Worm (Caenorhabditis elegans) whole organism, L4 larva: ENCODE results near the gene F49C12.9.

Experiments
- F10B5.3 ChIP-seq: sonication (generic microtip); optimal IDR thresholded peaks from 2 replicates; lab custom pipeline; 2016; ENCODE audit warnings: mild to moderate bottlenecking, missing genetic modification characterization, missing compliant biosample characterization
- R02D3.7 ChIP-seq: fragments of 150-350 bp; sonication (generic microtip); optimal IDR thresholded peaks from 3 replicates; lab custom pipeline; 2014; ENCODE audit warnings: missing biosample characterization, missing genetic modification characterization
- T20F7.1 ChIP-seq: fragments of 200-800 bp; sonication (Bioruptor generic); optimal IDR thresholded peaks from 2 replicates; lab custom pipeline; 2018; ENCODE audit warnings: mild to moderate bottlenecking, missing genetic modification characterization, missing compliant biosample characterization
- ama-1 ChIP-seq: fragments of 150-350 bp; optimal IDR thresholded peaks from 2 replicates; lab custom pipeline; 2014; ENCODE audit warnings: inconsistent platforms, mixed read lengths
- arid-1 ChIP-seq: fragments of 200-800 bp; sonication (Bioruptor generic); conservative IDR thresholded peaks from 2 replicates; pipeline ENCODE4 v1.3.6; 2022; ENCODE audit warnings: missing genetic modification reagents, missing genetic modification characterization, missing compliant biosample characterization
- ceh-82 ChIP-seq: sonication (generic microtip); optimal IDR thresholded peaks from 2 replicates; lab custom pipeline; 2017; ENCODE audit warnings: missing biosample characterization, missing genetic modification characterization
- ces-1 ChIP-seq: fragments of 150-350 bp; sonication (generic microtip); optimal IDR thresholded peaks from 4 replicates; lab custom pipeline; 2014; ENCODE audit warnings: missing biosample characterization, missing genetic modification reagents, missing genetic modification characterization
- cey-2 ChIP-seq: sonication (generic microtip); optimal IDR thresholded peaks from 3 replicates; lab custom pipeline; 2017; ENCODE audit warnings: missing genetic modification characterization, mild to moderate bottlenecking, missing compliant biosample characterization, antibody characterized with exemption, borderline replicate concordance; ENCODE audit not compliant: insufficient read depth
- daf-12 ChIP-seq: fragments of 150-350 bp; optimal IDR thresholded peaks from 2 replicates; lab custom pipeline; 2014; ENCODE audit warnings: missing biosample characterization, missing genetic modification reagents, missing genetic modification characterization
- daf-8 ChIP-seq: fragments of 200-800 bp; sonication (Bioruptor generic); IDR thresholded peaks from 2 replicates; pipeline ENCODE4 v1.3.6; 2022; ENCODE audit warnings: missing genetic modification characterization, missing compliant biosample characterization
- dmd-6 ChIP-seq: fragments of 200-800 bp; sonication (Bioruptor generic); IDR thresholded peaks from 2 replicates; pipeline ENCODE4 v1.3.6; 2022; ENCODE audit warnings: missing genetic modification reagents, missing genetic modification characterization, missing compliant biosample characterization
- dpl-1 ChIP-seq: fragments of 150-350 bp; optimal IDR thresholded peaks from 2 replicates; lab custom pipeline; 2014; ENCODE audit warnings: missing biosample characterization, missing genetic modification reagents, missing genetic modification characterization
- egl-27 ChIP-seq: sonication (generic microtip); optimal IDR thresholded peaks from 3 replicates; lab custom pipeline; 2017; ENCODE audit warnings: missing biosample characterization, missing genetic modification reagents, missing genetic modification characterization
- egl-43 ChIP-seq: fragments of 200-800 bp; sonication (Bioruptor generic); IDR thresholded peaks from 2 replicates; pipeline ENCODE4 v1.3.6; 2022; ENCODE audit warnings: missing genetic modification reagents, missing genetic modification characterization, missing compliant biosample characterization
- fos-1 ChIP-seq: fragments of 150-350 bp; optimal IDR thresholded peaks from 2 replicates; lab custom pipeline; 2014; ENCODE audit warnings: missing biosample characterization, missing genetic modification characterization
- hlh-11 ChIP-seq: fragments of 200-800 bp; sonication (Bioruptor generic); optimal IDR thresholded peaks from 2 replicates; lab custom pipeline; 2018; ENCODE audit warnings: mild to moderate bottlenecking, missing genetic modification characterization, missing compliant biosample characterization
- hlh-30 ChIP-seq: sonication (generic microtip); optimal IDR thresholded peaks from 2 replicates; lab custom pipeline; 2017; ENCODE audit warnings: antibody characterized with exemption, mild to moderate bottlenecking, missing genetic modification characterization, missing compliant biosample characterization; ENCODE audit not compliant: insufficient read depth
- lim-7 ChIP-seq: fragments of 200-800 bp; sonication (Bioruptor generic); IDR thresholded peaks from 2 replicates; pipeline ENCODE4 v1.3.6; 2022; ENCODE audit warnings: missing genetic modification characterization, missing compliant biosample characterization
- lin-15B ChIP-seq: fragments of 150-350 bp; sonication (generic microtip); optimal IDR thresholded peaks from 3 replicates; lab custom pipeline; 2014; ENCODE audit warnings: missing biosample characterization, missing genetic modification characterization
- lin-29 ChIP-seq: fragments of 200-800 bp; sonication (Bioruptor generic); IDR thresholded peaks from 2 replicates; pipeline ENCODE4 v1.3.6; 2022; ENCODE audit warnings: missing genetic modification reagents, missing genetic modification characterization, missing compliant biosample characterization
- mep-1 ChIP-seq: fragments of 150-350 bp; sonication (generic microtip); optimal IDR thresholded peaks from 3 replicates; lab custom pipeline; 2014; ENCODE audit warnings: missing biosample characterization, missing genetic modification characterization
- mes-2 ChIP-seq: sonication (generic microtip); optimal IDR thresholded peaks from 2 replicates; lab custom pipeline; 2016; ENCODE audit warnings: missing genotype, mild to moderate bottlenecking, missing genetic modification characterization, missing compliant biosample characterization; ENCODE audit not compliant: poor library complexity, severe bottlenecking
- nhr-102 ChIP-seq: sonication (generic microtip); optimal IDR thresholded peaks from 2 replicates; lab custom pipeline; 2016; ENCODE audit warnings: mild to moderate bottlenecking, missing genetic modification characterization, moderate library complexity, missing compliant biosample characterization
- nhr-111 ChIP-seq: fragments of 200-800 bp; sonication (Bioruptor generic); optimal IDR thresholded peaks from 2 replicates; lab custom pipeline; 2018; ENCODE audit warnings: mild to moderate bottlenecking, missing genetic modification characterization, missing compliant biosample characterization
- nhr-237 ChIP-seq: sonication (generic microtip); optimal IDR thresholded peaks from 2 replicates; lab custom pipeline; 2017; ENCODE audit warnings: missing biosample characterization, missing genetic modification characterization
- nhr-28 ChIP-seq: fragments of 150-350 bp; optimal IDR thresholded peaks from 2 replicates; lab custom pipeline; 2014; ENCODE audit warnings: missing biosample characterization, missing genetic modification characterization
- nhr-41 ChIP-seq: fragments of 200-800 bp; sonication (Bioruptor generic); IDR thresholded peaks from 2 replicates; pipeline ENCODE4 v1.3.6; 2022; ENCODE audit warnings: missing genetic modification reagents, missing genetic modification characterization, missing compliant biosample characterization
- nhr-42 ChIP-seq: fragments of 200-800 bp; sonication (Bioruptor generic); IDR thresholded peaks from 2 replicates; pipeline ENCODE4 v1.3.6; 2022; ENCODE audit warnings: missing genetic modification characterization, missing compliant biosample characterization
- nhr-48 ChIP-seq: sonication (generic microtip); optimal IDR thresholded peaks from 2 replicates; lab custom pipeline; 2016; ENCODE audit warnings: mild to moderate bottlenecking, missing genetic modification characterization, missing compliant biosample characterization
- nhr-77 ChIP-seq: fragments of 150-350 bp; optimal IDR thresholded peaks from 2 replicates; lab custom pipeline; 2014; ENCODE audit warnings: missing biosample characterization, missing genetic modification characterization
- pha-4 ChIP-seq, 2 experiments: fragments of 150-350 bp in 1 of 2; fragments of 200-800 bp in 1 of 2; sonication (Bioruptor generic) in 1 of 2; IDR thresholded peaks in 1 of 2; optimal IDR thresholded peaks in 1 of 2; 2 replicates each; pipeline versions ENCODE4 v1.3.6 to Lab custom; 2014 to 2022; ENCODE audit warnings: missing genetic modification characterization in 2 of 2, missing genetic modification reagents in 2 of 2, missing biosample characterization in 1 of 2, missing compliant biosample characterization in 1 of 2
- rbr-2 ChIP-seq: sonication (generic microtip); optimal IDR thresholded peaks from 2 replicates; lab custom pipeline; 2016; ENCODE audit warnings: missing genotype, missing genetic modification characterization, missing compliant biosample characterization
- saeg-2 ChIP-seq: fragments of 200-800 bp; sonication (Bioruptor generic); IDR thresholded peaks from 2 replicates; pipeline ENCODE4 v1.3.6; 2022; ENCODE audit warnings: missing genetic modification reagents, missing genetic modification characterization, missing compliant biosample characterization
- sdz-12 ChIP-seq: fragments of 200-800 bp; sonication (Bioruptor generic); optimal IDR thresholded peaks from 2 replicates; lab custom pipeline; 2018; ENCODE audit warnings: mild to moderate bottlenecking, missing genetic modification characterization, missing compliant biosample characterization
- skn-1 ChIP-seq: fragments of 150-350 bp; optimal IDR thresholded peaks from 2 replicates; lab custom pipeline; 2014; ENCODE audit warnings: missing biosample characterization, missing genetic modification characterization
- tag-97 ChIP-seq: fragments of 200-800 bp; sonication (Bioruptor generic); IDR thresholded peaks from 2 replicates; pipeline ENCODE4 v1.3.6; 2022; ENCODE audit warnings: missing genetic modification characterization, missing compliant biosample characterization
- unc-62 ChIP-seq, 3 experiments: fragments of 150-350 bp in 1 of 3; sonication (generic microtip); optimal IDR thresholded peaks in 2 of 3; peaks in 1 of 3; 1 replicate in 1 of 3; 2 replicates in 2 of 3; lab custom pipeline; 2014 to 2017; ENCODE audit warnings: missing biosample characterization in 3 of 3, missing genetic modification characterization in 3 of 3, missing genetic modification reagents in 3 of 3, missing genotype in 1 of 3
- vab-7 ChIP-seq: fragments of 200-800 bp; sonication (Bioruptor generic); IDR thresholded peaks from 2 replicates; pipeline ENCODE4 v1.3.6; 2022; ENCODE audit warnings: missing genetic modification reagents, missing genetic modification characterization, missing compliant biosample characterization
- zag-1 ChIP-seq: fragments of 150-350 bp; optimal IDR thresholded peaks from 2 replicates; lab custom pipeline; 2014; ENCODE audit warnings: missing biosample characterization, missing genetic modification characterization
- zfp-2 ChIP-seq: sonication (generic microtip); optimal IDR thresholded peaks from 2 replicates; lab custom pipeline; 2016; ENCODE audit warnings: mild to moderate bottlenecking, missing genetic modification characterization, missing compliant biosample characterization
- zfp-3 ChIP-seq: fragments of 200-800 bp; sonication (Bioruptor generic); conservative IDR thresholded peaks from 2 replicates; pipeline ENCODE4 v1.3.6; 2022; ENCODE audit warnings: missing genetic modification reagents, missing genetic modification characterization, missing compliant biosample characterization
- zip-11 ChIP-seq: fragments of 200-800 bp; sonication (Bioruptor generic); IDR thresholded peaks from 2 replicates; pipeline ENCODE4 v1.3.6; 2022; ENCODE audit warnings: missing genetic modification characterization, missing compliant biosample characterization
- zip-2 ChIP-seq: fragments of 150-350 bp; optimal IDR thresholded peaks from 2 replicates; lab custom pipeline; 2014; ENCODE audit warnings: missing biosample characterization, missing genetic modification characterization
- ztf-11 ChIP-seq: fragments of 150-350 bp; optimal IDR thresholded peaks from 2 replicates; lab custom pipeline; 2014; ENCODE audit warnings: missing biosample characterization, missing genetic modification characterization

The F49C12.9 gene

ce11 chrIV:9330755-9331154, 14.7 kb upstream of the F49C12.9 start, which contains the start of gene nspg-7.1:
TSS of gene nspg-7.1 (minus strand) at chrIV:9330855.
- TF ChIP-seq dpl-1 (no peak), hlh-30 (no peak), ztf-11 (tag; lab: Kevin White, UChicago) (no peak)

- TF ChIP-seq lim-7 (GFP tag; lab: Robert Waterston, UW) (no peak), ama-1 (lab: Kevin White, UChicago) (no peak), nhr-111 (no peak), egl-27 (tag; lab: Kevin White, UChicago) (no peak), pha-4 (GFP tag; IDR thresholded peaks at IDR 0.05; lab: Robert Waterston, UW) (no peak), pha-4 (tag; optimal IDR thresholded peaks at IDR 0.05; lab: Kevin White, UChicago) (no peak), F10B5.3 (tag; lab: Kevin White, UChicago) (no peak)
These were observed 11.7 kb upstream of the F49C12.9 start, which contains the start of gene clec-183 for ce11 chrIV:9327706-9328105. TSS of gene clec-183 (plus strand) at chrIV:9328006.

- TF ChIP-seq nhr-28: no peak
These were observed 8.0 kb upstream of the F49C12.9 start, which contains the start of the genes nspg-11 and F49C12.15 for ce11 chrIV:9323989-9324506. TSS of gene nspg-11 (minus strand) at chrIV:9324089. TSS of gene F49C12.15 (plus strand) at chrIV:9324456.

ce11 chrIV:9322489-9322888, 6.5 kb upstream of the F49C12.9 start:
- TF ChIP-seq egl-27 (tag; lab: Kevin White, UChicago) (no peak), zip-11 (GFP tag; lab: Robert Waterston, UW) (no peak), vab-7 (GFP tag; lab: Robert Waterston, UW) (no peak), fos-1 (tag; lab: Kevin White, UChicago) (no peak), ces-1 (GFP tag; lab: Kevin White, UChicago) (no peak), mep-1 (tag; lab: Kevin White, UChicago) (no peak), nhr-41 (GFP tag; lab: Robert Waterston, UW) (no peak), nhr-102 (tag; lab: Kevin White, UChicago) (peak; percentile 25), F10B5.3 (tag; lab: Kevin White, UChicago) (no peak), nhr-48 (tag; lab: Kevin White, UChicago) (no peak), lim-7 (GFP tag; lab: Robert Waterston, UW) (no peak), R02D3.7 (tag; lab: Kevin White, UChicago) (no peak), egl-43 (GFP tag; lab: Robert Waterston, UW) (no peak), saeg-2 (GFP tag; lab: Robert Waterston, UW) (no peak), ama-1 (lab: Kevin White, UChicago) (peak; percentile 6), nhr-42 (GFP tag; lab: Robert Waterston, UW) (0 out of 2 replicates have a peak, but pooled peaks have one; percentile 12), zfp-2 (tag; lab: Kevin White, UChicago) (no peak), nhr-77 (tag; lab: Kevin White, UChicago) (no peak), lin-29 (no peak), cey-2 (tag; lab: Kevin White, UChicago) (no peak), lin-15B (tag; lab: Kevin White, UChicago) (no peak), unc-62 (GFP tag; optimal IDR thresholded peaks at IDR 0.05 in 1 of 2; lab: Kevin White, UChicago) (no peak), unc-62 (tag; optimal IDR thresholded peaks at IDR 0.05; lab: Kevin White, UChicago) (no peak), T20F7.1 (GFP tag; lab: Kevin White, UChicago) (peak; percentile 37), ceh-82 (tag; lab: Kevin White, UChicago) (no peak), tag-97 (no peak), hlh-11 (tag; lab: Kevin White, UChicago) (no peak), zag-1 (tag; lab: Kevin White, UChicago) (no peak), zfp-3 (GFP tag; lab: Robert Waterston, UW) (no peak), zip-2 (no peak), skn-1 (no peak), nhr-237 (tag; lab: Kevin White, UChicago) (no peak), ztf-11 (tag; lab: Kevin White, UChicago) (no peak), mes-2 (tag; lab: Kevin White, UChicago) (no peak), nhr-111 (no peak), sdz-12 (GFP tag; lab: Kevin White, UChicago) (no peak), rbr-2 (tag; lab: Kevin White, UChicago) (no peak), daf-8 (GFP tag; lab: Robert Waterston, UW) (no peak), arid-1 (0 out of 2 replicates have a peak, but pooled peaks have one; percentile 10), daf-12 (tag; lab: Kevin White, UChicago) (no peak), dmd-6 (no peak)
